Worm (Caenorhabditis elegans) whole organism, L4/young adult: ENCODE data around the gene gpx-5.
A peak's percentile ranks its signal among the peaks of the same experiment; 100 is the strongest.

Experiments
- W03F9.2 ChIP-seq: fragments of 150-350 bp; optimal IDR thresholded peaks from 2 replicates; lab custom pipeline; 2014; ENCODE audit warnings: missing biosample characterization, missing genetic modification characterization
- dao-5 ChIP-seq: sonication (generic microtip); optimal IDR thresholded peaks from 2 replicates; lab custom pipeline; 2016; ENCODE audit warnings: missing genotype, missing genetic modification characterization, moderate library complexity, missing compliant biosample characterization
- him-1 ChIP-seq: sonication (generic microtip); optimal IDR thresholded peaks from 2 replicates; lab custom pipeline; 2016; ENCODE audit warnings: missing genotype, missing genetic modification reagents, missing genetic modification characterization, missing compliant biosample characterization

gpx-5 gene

DNA sequence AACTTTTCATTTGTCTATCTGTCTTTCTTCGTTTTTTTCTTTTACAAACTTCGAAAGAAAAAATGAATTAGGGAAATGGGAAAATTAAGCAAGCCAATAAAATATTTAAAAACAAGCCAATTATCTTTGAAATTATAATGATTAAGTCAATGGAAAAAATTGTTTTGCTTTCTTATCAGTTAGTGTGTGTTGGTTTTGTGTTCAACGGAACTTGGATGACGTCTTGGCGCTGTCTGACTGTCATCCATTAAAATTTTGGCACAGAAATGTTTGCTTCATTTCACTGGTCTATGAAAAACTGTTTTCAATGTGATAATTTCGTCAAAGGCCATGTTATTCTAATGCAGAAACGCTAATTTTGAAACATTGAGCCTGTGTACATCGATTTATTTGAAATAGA, 33.9 kb upstream of the gpx-5 start:
- no peak for TF ChIP-seq dao-5
- no peak for TF ChIP-seq W03F9.2 (tag; lab: Kevin White, UChicago)
- TF ChIP-seq him-1 (tag; lab: Kevin White, UChicago): no peak

ce11 chrX:9551112-9551511, 33.4 kb upstream of the gpx-5 start:
- peak; percentile 30 for TF ChIP-seq him-1 (tag; lab: Kevin White, UChicago)
- TF ChIP-seq dao-5: no peak

ce11 chrX:9552404-9552803, 32.1 kb upstream of the gpx-5 start:
- no peak for TF ChIP-seq dao-5
- TF ChIP-seq him-1 (tag; lab: Kevin White, UChicago): no peak
- no peak for TF ChIP-seq W03F9.2 (tag; lab: Kevin White, UChicago)

DNA sequence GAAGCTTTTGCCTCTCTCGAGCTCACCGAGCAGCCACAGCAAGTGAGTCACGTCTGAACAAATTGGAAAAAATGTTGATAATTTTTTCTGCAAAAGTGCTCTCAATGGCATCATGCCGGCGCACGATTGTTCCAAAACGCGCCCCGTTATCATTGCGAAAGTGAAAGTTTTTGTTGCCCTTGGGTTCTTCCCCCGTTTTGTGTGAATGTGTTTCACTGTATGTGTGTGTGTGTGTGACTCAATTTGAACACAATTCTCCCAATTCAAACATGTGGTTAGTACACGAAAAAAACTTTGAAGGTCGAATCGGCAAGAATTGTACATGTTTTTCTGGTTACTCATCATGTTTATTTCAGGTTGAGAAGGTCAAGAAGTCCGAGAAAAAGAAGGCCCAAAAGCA, 31.4 kb upstream of the gpx-5 start:
- TF ChIP-seq him-1 (tag; lab: Kevin White, UChicago): no peak
- no peak for TF ChIP-seq dao-5
- no peak for TF ChIP-seq W03F9.2 (tag; lab: Kevin White, UChicago)

DNA sequence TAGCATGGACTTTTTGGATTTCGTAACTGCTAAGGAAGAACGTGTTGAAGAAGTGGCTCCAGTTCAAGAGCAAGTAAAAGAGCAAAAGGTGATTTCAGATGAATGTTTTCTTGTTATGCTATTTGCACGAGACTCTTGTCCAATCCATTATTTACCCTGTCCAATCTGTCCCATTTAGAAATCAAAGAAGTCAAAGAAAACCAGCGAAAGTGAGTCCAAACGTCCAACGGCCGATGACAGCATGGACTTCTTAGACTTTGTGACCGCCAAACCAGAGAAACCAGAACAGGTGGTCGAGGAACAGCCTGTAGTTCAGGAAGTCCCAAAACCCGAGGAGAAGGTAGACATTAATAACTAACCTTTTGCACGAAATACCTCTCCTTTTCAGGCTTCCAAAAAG, 29.2 kb upstream of the gpx-5 start:
- TF ChIP-seq him-1 (tag; lab: Kevin White, UChicago) (no peak), W03F9.2 (tag; lab: Kevin White, UChicago) (no peak), dao-5 (no peak)

- TF ChIP-seq W03F9.2 (tag; lab: Kevin White, UChicago): no peak
- no peak for TF ChIP-seq him-1 (tag; lab: Kevin White, UChicago)
- TF ChIP-seq dao-5: no peak
These were observed 28.4 kb upstream of the gpx-5 start for ce11 chrX:9556038-9556437.

DNA sequence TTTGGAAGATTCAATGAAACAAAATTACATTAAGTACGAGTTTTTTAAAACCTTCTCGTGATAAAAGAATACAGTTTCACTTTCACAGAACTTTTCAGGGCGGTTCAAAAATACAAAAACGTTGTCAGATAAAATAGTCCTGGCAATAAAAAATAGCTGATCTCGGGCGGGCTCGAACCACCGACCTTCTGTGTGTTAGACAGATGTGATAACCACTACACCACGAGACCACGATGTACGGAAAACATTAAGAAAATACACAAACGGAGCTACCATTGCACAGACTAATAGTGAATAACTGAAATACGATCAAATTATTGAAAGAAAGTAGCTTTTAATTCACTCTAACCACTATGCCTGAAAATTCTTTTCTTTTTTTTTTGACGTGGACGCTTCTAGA, 23.5 kb upstream of the gpx-5 start:
- no peak for TF ChIP-seq dao-5
- no peak for TF ChIP-seq him-1 (tag; lab: Kevin White, UChicago)
- TF ChIP-seq W03F9.2 (tag; lab: Kevin White, UChicago): no peak

DNA sequence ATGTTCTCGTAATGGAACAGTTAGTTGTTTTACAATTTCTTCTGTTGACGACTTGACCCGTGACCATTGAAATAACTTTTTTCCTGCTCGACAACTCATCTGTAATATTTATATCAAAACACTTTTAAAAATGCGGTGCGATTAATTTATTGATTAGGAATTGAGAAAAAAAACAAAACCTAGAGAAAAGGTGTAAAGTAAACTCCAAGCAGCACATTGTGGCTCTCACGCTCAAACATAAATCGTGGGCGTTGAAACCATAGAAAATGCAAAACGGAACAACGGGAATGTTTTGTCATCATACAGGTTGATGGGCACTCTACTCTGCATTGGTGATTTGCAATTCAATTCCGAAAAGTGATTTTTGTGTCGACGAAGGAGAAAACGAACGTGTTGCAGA, 18.6 kb upstream of the gpx-5 start, which contains the start of gene moc-5:
Gene moc-5, minus strand, starts transcription at position 101 of the 400 bp plus-strand sequence.
- TF ChIP-seq him-1 (tag; lab: Kevin White, UChicago) (no peak), W03F9.2 (tag; lab: Kevin White, UChicago) (no peak), dao-5 (no peak)

DNA sequence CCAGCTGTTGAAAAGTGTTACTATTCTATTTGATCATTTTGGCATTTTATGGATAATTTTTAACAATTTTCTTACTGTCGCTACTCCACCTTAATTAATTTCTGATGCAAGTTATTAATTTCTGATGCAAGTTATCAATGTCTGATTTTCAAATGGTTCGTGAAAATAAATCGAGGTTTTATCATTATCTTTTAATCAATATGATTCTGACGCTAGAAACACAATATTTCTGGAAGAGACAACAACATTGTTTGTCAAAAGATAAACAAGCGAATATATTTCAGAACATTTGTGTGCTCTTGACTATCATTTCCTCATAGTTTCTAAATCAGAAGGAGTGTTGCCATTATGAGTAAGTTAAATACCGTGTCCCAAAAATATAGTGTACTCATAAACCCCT, 18.0 kb upstream of the gpx-5 start, which contains the start of gene F49E2.2:
Gene F49E2.2, plus strand, starts transcription at position 301 of the 400 bp plus-strand sequence.
- no peak for TF ChIP-seq dao-5
- no peak for TF ChIP-seq W03F9.2 (tag; lab: Kevin White, UChicago)
- no peak for TF ChIP-seq him-1 (tag; lab: Kevin White, UChicago)

ce11 chrX:9568574-9568973, 15.9 kb upstream of the gpx-5 start:
- no peak for TF ChIP-seq W03F9.2 (tag; lab: Kevin White, UChicago)
- no peak for TF ChIP-seq him-1 (tag; lab: Kevin White, UChicago)
- no peak for TF ChIP-seq dao-5

ce11 chrX:9576928-9577327, 7.5 kb upstream of the gpx-5 start, which contains the start of gene glb-17:
glb-17 (minus strand) TSS chrX:9577028.
- no peak for TF ChIP-seq W03F9.2 (tag; lab: Kevin White, UChicago)
- no peak for TF ChIP-seq him-1 (tag; lab: Kevin White, UChicago)

ce11 chrX:9585584-9586166, 1.2 kb downstream of the gpx-5 start:
- no peak for TF ChIP-seq dao-5
- no peak for TF ChIP-seq W03F9.2 (tag; lab: Kevin White, UChicago)
- no peak for TF ChIP-seq him-1 (tag; lab: Kevin White, UChicago)

DNA sequence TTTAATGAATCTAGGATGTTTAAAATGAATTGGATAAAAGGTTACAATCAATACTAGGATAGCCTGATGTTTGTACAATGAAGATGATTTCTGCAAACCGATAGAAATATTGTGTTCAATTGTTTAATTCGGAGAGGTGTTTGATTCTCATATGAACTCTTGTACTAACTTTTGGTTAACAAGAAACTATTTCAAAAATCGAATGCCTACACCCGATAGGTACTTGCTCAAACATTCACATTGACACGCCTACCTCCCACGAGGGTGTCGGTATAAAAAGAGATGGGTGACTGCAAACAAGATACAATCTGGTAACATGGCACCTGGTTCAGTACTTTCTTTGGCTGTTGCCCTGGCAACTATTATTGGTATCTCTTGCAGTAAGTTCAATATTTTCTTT, 3.2 kb downstream of the gpx-5 start, which contains the start of gene gpx-3:
Gene gpx-3, plus strand, starts transcription at position 301 of the 400 bp plus-strand sequence.
- no peak for TF ChIP-seq W03F9.2 (tag; lab: Kevin White, UChicago)
- no peak for TF ChIP-seq him-1 (tag; lab: Kevin White, UChicago)
- TF ChIP-seq dao-5: no peak

- TF ChIP-seq dao-5: no peak
- no peak for TF ChIP-seq him-1 (tag; lab: Kevin White, UChicago)
- TF ChIP-seq W03F9.2 (tag; lab: Kevin White, UChicago): no peak
These were observed 4.7 kb downstream of the gpx-5 start, which contains the start of gene del-8 for ce11 chrX:9589123-9589522. del-8 (plus strand) TSS chrX:9589423.

DNA sequence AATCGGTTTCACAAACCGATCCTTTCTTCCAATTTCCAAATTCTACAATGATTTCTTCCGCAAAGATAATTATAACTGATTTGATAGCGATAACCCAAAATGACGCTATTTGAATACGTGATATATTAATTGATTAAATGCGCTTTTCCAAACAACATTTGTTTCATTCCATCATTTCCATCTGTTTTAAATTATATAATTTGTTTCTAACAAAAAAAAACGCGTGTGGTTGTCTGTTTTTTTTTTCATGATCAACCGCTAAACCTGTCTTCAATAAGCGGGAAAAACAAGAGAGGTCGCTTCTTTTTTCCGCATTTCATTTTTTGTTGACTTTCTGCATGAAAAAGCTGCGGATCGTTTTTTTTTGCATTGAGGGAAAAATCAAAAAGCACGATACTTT, 12.8 kb downstream of the gpx-5 start:
- no peak for TF ChIP-seq W03F9.2 (tag; lab: Kevin White, UChicago)
- no peak for TF ChIP-seq him-1 (tag; lab: Kevin White, UChicago)
- TF ChIP-seq dao-5: no peak
